Fruit fly (Drosophila melanogaster) whole organism: ENCODE measurements around the gene CG15715.

Experiments used
- CG8478 ChIP-seq: fragments of >200 bp; optimal IDR thresholded peaks from 2 replicates; lab custom pipeline; 2018; ENCODE audit warnings: inconsistent platforms
- Dll ChIP-seq: fragments of >200 bp; optimal IDR thresholded peaks from 2 replicates; lab custom pipeline; 2017
- EcR ChIP-seq, 2 experiments: fragments of >200 bp; optimal IDR thresholded peaks; 2 replicates each; lab custom pipeline; 2017; ENCODE audit warnings: missing biosample characterization in 2 of 2, missing genetic modification characterization in 2 of 2, missing genetic modification reagents in 2 of 2
- pan ChIP-seq: fragments of >200 bp; optimal IDR thresholded peaks from 2 replicates; lab custom pipeline; 2017
- psq ChIP-seq: fragments of >200 bp; optimal IDR thresholded peaks from 2 replicates; lab custom pipeline; 2017
- usp ChIP-seq: fragments of >200 bp; optimal IDR thresholded peaks from 2 replicates; lab custom pipeline; 2017; ENCODE audit warnings: missing biosample characterization, missing genetic modification characterization, mixed read lengths

dm6 chr3L:15826347-15826984 lies 10.8 kb downstream of the CG15715 start, which contains the start of the genes DCP2 and dbo:
- no peak for TF ChIP-seq CG8478 (lab: Kevin White, UChicago)
- no peak for TF ChIP-seq usp (GFP tag; lab: Kevin White, UChicago)
- no peak for TF ChIP-seq psq (lab: Kevin White, UChicago)
- no peak for TF ChIP-seq Dll (lab: Kevin White, UChicago)
- TF ChIP-seq pan (lab: Kevin White, UChicago): no peak
- TF ChIP-seq EcR (GFP tag; optimal IDR thresholded peaks at IDR 0.05; lab: Kevin White, UChicago): no peak
